Worm (Caenorhabditis elegans) whole organism, L4 larva: ENCODE results near the gene mpst-3.

Source experiments
- F26F4.8 ChIP-seq: fragments of 200-800 bp; sonication (Bioruptor generic); conservative IDR thresholded peaks from 2 replicates; pipeline ENCODE4 v1.3.6; 2022; ENCODE audit warnings: missing genetic modification characterization, missing compliant biosample characterization
- F49E8.2 ChIP-seq: sonication (generic microtip); optimal IDR thresholded peaks from 2 replicates; lab custom pipeline; 2016; ENCODE audit warnings: missing compliant biosample characterization, mild to moderate bottlenecking, missing genetic modification characterization, borderline replicate concordance
- R02D3.7 ChIP-seq: fragments of 150-350 bp; sonication (generic microtip); optimal IDR thresholded peaks from 3 replicates; lab custom pipeline; 2014; ENCODE audit warnings: missing biosample characterization, missing genetic modification characterization
- T26A8.4 ChIP-seq: fragments of 200-800 bp; sonication (Bioruptor generic); IDR thresholded peaks from 2 replicates; pipeline ENCODE4 v1.3.6; 2022; ENCODE audit warnings: missing genetic modification characterization, missing compliant biosample characterization
- aha-1 ChIP-seq: fragments of 150-350 bp; peaks from one replicate; lab custom pipeline; 2014; ENCODE audit warnings: missing biosample characterization, missing genetic modification characterization
- aly-2 ChIP-seq: sonication (generic microtip); optimal IDR thresholded peaks from 2 replicates; lab custom pipeline; 2018; ENCODE audit warnings: missing biosample characterization, missing genetic modification characterization
- ama-1 ChIP-seq: fragments of 150-350 bp; optimal IDR thresholded peaks from 2 replicates; lab custom pipeline; 2014; ENCODE audit warnings: inconsistent platforms, mixed read lengths
- arid-1 ChIP-seq: fragments of 200-800 bp; sonication (Bioruptor generic); conservative IDR thresholded peaks from 2 replicates; pipeline ENCODE4 v1.3.6; 2022; ENCODE audit warnings: missing genetic modification reagents, missing genetic modification characterization, missing compliant biosample characterization
- attf-4 ChIP-seq: sonication (generic microtip); optimal IDR thresholded peaks from 3 replicates; lab custom pipeline; 2017; ENCODE audit warnings: missing biosample characterization, missing genetic modification characterization
- ceh-44 ChIP-seq: fragments of 200-800 bp; sonication (Bioruptor generic); IDR thresholded peaks from 2 replicates; pipeline ENCODE4 v1.3.6; 2022; ENCODE audit warnings: missing genetic modification reagents, missing genetic modification characterization, missing compliant biosample characterization
- ceh-62 ChIP-seq: sonication (generic microtip); optimal IDR thresholded peaks from 2 replicates; lab custom pipeline; 2017; ENCODE audit warnings: missing biosample characterization, missing genetic modification characterization
- ceh-82 ChIP-seq: sonication (generic microtip); optimal IDR thresholded peaks from 2 replicates; lab custom pipeline; 2017; ENCODE audit warnings: missing biosample characterization, missing genetic modification characterization
- ces-1 ChIP-seq: fragments of 150-350 bp; sonication (generic microtip); optimal IDR thresholded peaks from 4 replicates; lab custom pipeline; 2014; ENCODE audit warnings: missing biosample characterization, missing genetic modification reagents, missing genetic modification characterization
- daf-12 ChIP-seq: fragments of 150-350 bp; optimal IDR thresholded peaks from 2 replicates; lab custom pipeline; 2014; ENCODE audit warnings: missing biosample characterization, missing genetic modification reagents, missing genetic modification characterization
- dmd-6 ChIP-seq: fragments of 200-800 bp; sonication (Bioruptor generic); IDR thresholded peaks from 2 replicates; pipeline ENCODE4 v1.3.6; 2022; ENCODE audit warnings: missing genetic modification reagents, missing genetic modification characterization, missing compliant biosample characterization
- dmd-8 ChIP-seq: fragments of 200-800 bp; sonication (Bioruptor generic); IDR thresholded peaks from 2 replicates; pipeline ENCODE4 v1.3.6; 2022; ENCODE audit warnings: missing genetic modification characterization, missing compliant biosample characterization
- dmd-9 ChIP-seq: fragments of 200-800 bp; sonication (Bioruptor generic); IDR thresholded peaks from 2 replicates; pipeline ENCODE4 v1.3.6; 2022; ENCODE audit warnings: missing genetic modification reagents, missing genetic modification characterization, missing compliant biosample characterization
- dpl-1 ChIP-seq: fragments of 150-350 bp; optimal IDR thresholded peaks from 2 replicates; lab custom pipeline; 2014; ENCODE audit warnings: missing biosample characterization, missing genetic modification reagents, missing genetic modification characterization
- duxl-1 ChIP-seq: sonication (generic microtip); optimal IDR thresholded peaks from 2 replicates; lab custom pipeline; 2016; ENCODE audit warnings: mild to moderate bottlenecking, missing genetic modification characterization, moderate library complexity, missing compliant biosample characterization; ENCODE audit not compliant: poor library complexity
- fos-1 ChIP-seq: fragments of 150-350 bp; optimal IDR thresholded peaks from 2 replicates; lab custom pipeline; 2014; ENCODE audit warnings: missing biosample characterization, missing genetic modification characterization
- gei-8 ChIP-seq: fragments of 200-800 bp; sonication (Bioruptor generic); optimal IDR thresholded peaks from 2 replicates; lab custom pipeline; 2018; ENCODE audit warnings: mild to moderate bottlenecking, missing genetic modification characterization, missing compliant biosample characterization
- hlh-11 ChIP-seq: fragments of 200-800 bp; sonication (Bioruptor generic); optimal IDR thresholded peaks from 2 replicates; lab custom pipeline; 2018; ENCODE audit warnings: mild to moderate bottlenecking, missing genetic modification characterization, missing compliant biosample characterization
- jun-1 ChIP-seq: fragments of 150-350 bp; optimal IDR thresholded peaks from 2 replicates; lab custom pipeline; 2014; ENCODE audit warnings: missing biosample characterization, missing genetic modification reagents, missing genetic modification characterization
- lin-13 ChIP-seq: fragments of 150-350 bp; optimal IDR thresholded peaks from 2 replicates; lab custom pipeline; 2014; ENCODE audit warnings: missing biosample characterization, missing genetic modification reagents, missing genetic modification characterization
- lin-15B ChIP-seq: fragments of 150-350 bp; sonication (generic microtip); optimal IDR thresholded peaks from 3 replicates; lab custom pipeline; 2014; ENCODE audit warnings: missing biosample characterization, missing genetic modification characterization
- lir-3 ChIP-seq: sonication (generic microtip); optimal IDR thresholded peaks from 2 replicates; lab custom pipeline; 2016; ENCODE audit warnings: mild to moderate bottlenecking, missing genetic modification characterization, missing compliant biosample characterization
- madf-5 ChIP-seq, 2 experiments: fragments of 200-800 bp; sonication (Bioruptor generic); IDR thresholded peaks; 2 replicates each; pipeline ENCODE4 v1.3.6; 2022; ENCODE audit warnings: missing compliant biosample characterization in 2 of 2, missing genetic modification characterization in 2 of 2
- mdl-1 ChIP-seq, 2 experiments: fragments of 150-350 bp in 1 of 2; sonication (generic microtip) in 1 of 2; optimal IDR thresholded peaks; 2 replicates each; lab custom pipeline; 2014 to 2017; ENCODE audit warnings: missing biosample characterization in 2 of 2, missing genetic modification characterization in 2 of 2
- mdt-29 ChIP-seq: fragments of 200-800 bp; sonication (Bioruptor generic); IDR thresholded peaks from 2 replicates; pipeline ENCODE4 v1.3.6; 2022; ENCODE audit warnings: missing genetic modification reagents, missing genetic modification characterization, missing compliant biosample characterization
- mes-2 ChIP-seq: sonication (generic microtip); optimal IDR thresholded peaks from 2 replicates; lab custom pipeline; 2016; ENCODE audit warnings: missing genotype, mild to moderate bottlenecking, missing genetic modification characterization, missing compliant biosample characterization; ENCODE audit not compliant: poor library complexity, severe bottlenecking
- mxl-2 ChIP-seq: fragments of 200-800 bp; sonication (Bioruptor generic); conservative IDR thresholded peaks from 2 replicates; pipeline ENCODE4 v1.3.6; 2022; ENCODE audit warnings: missing genetic modification reagents, missing genetic modification characterization, missing compliant biosample characterization
- mxl-3 ChIP-seq: fragments of 200-800 bp; sonication (Bioruptor generic); optimal IDR thresholded peaks from 2 replicates; lab custom pipeline; 2018; ENCODE audit warnings: mild to moderate bottlenecking, missing genetic modification characterization, missing compliant biosample characterization
- nhr-10 ChIP-seq: fragments of 150-350 bp; optimal IDR thresholded peaks from 2 replicates; lab custom pipeline; 2014; ENCODE audit warnings: missing biosample characterization, missing genetic modification characterization
- nhr-237 ChIP-seq: sonication (generic microtip); optimal IDR thresholded peaks from 2 replicates; lab custom pipeline; 2017; ENCODE audit warnings: missing biosample characterization, missing genetic modification characterization
- nhr-28 ChIP-seq: fragments of 150-350 bp; optimal IDR thresholded peaks from 2 replicates; lab custom pipeline; 2014; ENCODE audit warnings: missing biosample characterization, missing genetic modification characterization
- nhr-48 ChIP-seq: sonication (generic microtip); optimal IDR thresholded peaks from 2 replicates; lab custom pipeline; 2016; ENCODE audit warnings: mild to moderate bottlenecking, missing genetic modification characterization, missing compliant biosample characterization
- nhr-76 ChIP-seq: fragments of 150-350 bp; optimal IDR thresholded peaks from 2 replicates; lab custom pipeline; 2014; ENCODE audit warnings: missing biosample characterization, missing genetic modification characterization
- nhr-77 ChIP-seq: fragments of 150-350 bp; optimal IDR thresholded peaks from 2 replicates; lab custom pipeline; 2014; ENCODE audit warnings: missing biosample characterization, missing genetic modification characterization
- pha-4 ChIP-seq, 2 experiments: fragments of 150-350 bp in 1 of 2; fragments of 200-800 bp in 1 of 2; sonication (Bioruptor generic) in 1 of 2; IDR thresholded peaks in 1 of 2; optimal IDR thresholded peaks in 1 of 2; 2 replicates each; pipeline versions ENCODE4 v1.3.6 to Lab custom; 2014 to 2022; ENCODE audit warnings: missing genetic modification characterization in 2 of 2, missing genetic modification reagents in 2 of 2, missing biosample characterization in 1 of 2, missing compliant biosample characterization in 1 of 2
- php-3 ChIP-seq: fragments of 200-800 bp; sonication (Bioruptor generic); IDR thresholded peaks from 2 replicates; pipeline ENCODE4 v1.3.6; 2022; ENCODE audit warnings: missing genetic modification reagents, missing genetic modification characterization, missing compliant biosample characterization
- sdz-12 ChIP-seq: fragments of 200-800 bp; sonication (Bioruptor generic); optimal IDR thresholded peaks from 2 replicates; lab custom pipeline; 2018; ENCODE audit warnings: mild to moderate bottlenecking, missing genetic modification characterization, missing compliant biosample characterization
- set-16 ChIP-seq: fragments of 200-800 bp; sonication (Bioruptor generic); IDR thresholded peaks from 2 replicates; pipeline ENCODE4 v1.3.6; 2022; ENCODE audit warnings: missing genetic modification reagents, missing genetic modification characterization, missing compliant biosample characterization
- snpc-1.2 ChIP-seq: fragments of 200-800 bp; sonication (Bioruptor generic); IDR thresholded peaks from 2 replicates; pipeline ENCODE4 v1.3.6; 2022; ENCODE audit warnings: missing genetic modification reagents, missing genetic modification characterization, missing compliant biosample characterization
- snpc-4 ChIP-seq: fragments of 150-350 bp; optimal IDR thresholded peaks from 2 replicates; lab custom pipeline; 2014; ENCODE audit warnings: missing biosample characterization, missing genetic modification characterization
- spr-1 ChIP-seq: sonication (generic microtip); optimal IDR thresholded peaks from 2 replicates; lab custom pipeline; 2016; ENCODE audit warnings: mild to moderate bottlenecking, missing genetic modification characterization, missing compliant biosample characterization
- spr-3 ChIP-seq: fragments of 200-800 bp; sonication (Bioruptor generic); optimal IDR thresholded peaks from 2 replicates; lab custom pipeline; 2018; ENCODE audit warnings: mild to moderate bottlenecking, missing genetic modification characterization, missing compliant biosample characterization
- unc-39 ChIP-seq: sonication (generic microtip); optimal IDR thresholded peaks from 2 replicates; lab custom pipeline; 2017; ENCODE audit warnings: missing biosample characterization, missing genetic modification characterization
- vab-7 ChIP-seq: fragments of 200-800 bp; sonication (Bioruptor generic); IDR thresholded peaks from 2 replicates; pipeline ENCODE4 v1.3.6; 2022; ENCODE audit warnings: missing genetic modification reagents, missing genetic modification characterization, missing compliant biosample characterization
- zag-1 ChIP-seq: fragments of 150-350 bp; optimal IDR thresholded peaks from 2 replicates; lab custom pipeline; 2014; ENCODE audit warnings: missing biosample characterization, missing genetic modification characterization
- zfp-2 ChIP-seq: sonication (generic microtip); optimal IDR thresholded peaks from 2 replicates; lab custom pipeline; 2016; ENCODE audit warnings: mild to moderate bottlenecking, missing genetic modification characterization, missing compliant biosample characterization
- zip-2 ChIP-seq: fragments of 150-350 bp; optimal IDR thresholded peaks from 2 replicates; lab custom pipeline; 2014; ENCODE audit warnings: missing biosample characterization, missing genetic modification characterization
- ztf-11 ChIP-seq: fragments of 150-350 bp; optimal IDR thresholded peaks from 2 replicates; lab custom pipeline; 2014; ENCODE audit warnings: missing biosample characterization, missing genetic modification characterization
- ztf-7 ChIP-seq: fragments of 150-350 bp; optimal IDR thresholded peaks from 2 replicates; lab custom pipeline; 2014; ENCODE audit warnings: missing biosample characterization, missing genetic modification characterization

The mpst-3 gene

DNA sequence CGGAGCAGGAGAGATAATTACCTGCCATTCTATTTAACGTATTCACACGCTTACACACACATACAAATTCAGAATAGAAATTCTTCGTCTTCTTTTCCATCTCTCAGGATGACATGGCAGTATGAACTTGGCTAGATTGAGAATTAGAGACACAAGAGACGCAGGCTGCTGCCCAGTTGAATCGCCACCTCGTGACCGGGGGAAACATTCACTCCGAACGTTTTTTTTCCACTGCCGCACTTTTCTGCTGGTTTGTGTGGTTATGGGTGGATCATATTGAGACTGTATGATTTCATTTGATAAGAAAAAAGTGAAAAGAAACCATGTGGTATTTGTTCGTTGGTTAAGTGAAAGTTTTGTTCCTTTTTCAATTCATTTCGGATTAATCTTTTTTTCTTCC lies 45.8 kb upstream of the mpst-3 start (continued):
- TF ChIP-seq lir-3 (tag; lab: Kevin White, UChicago): no peak
- TF ChIP-seq dmd-8: no peak
- no peak for TF ChIP-seq nhr-10 (tag; lab: Kevin White, UChicago)
- TF ChIP-seq mxl-3 (GFP tag; lab: Kevin White, UChicago): peak; percentile 96
- TF ChIP-seq gei-8 (GFP tag; lab: Kevin White, UChicago): no peak
- no peak for TF ChIP-seq arid-1
- TF ChIP-seq set-16 (GFP tag; lab: Robert Waterston, UW): peak; percentile 11; the same call in 1 of the 2 replicates
- no peak for TF ChIP-seq spr-3
- no peak for TF ChIP-seq mdt-29
- peak; percentile 33; the same call in 1 of the 2 replicates for TF ChIP-seq T26A8.4 (GFP tag; lab: Robert Waterston, UW)
- peak; percentile 46 for TF ChIP-seq jun-1 (tag; lab: Kevin White, UChicago)
- peak; percentile 71 to 96 for TF ChIP-seq mdl-1 (tag; optimal IDR thresholded peaks at IDR 0.05; lab: Kevin White, UChicago)
- TF ChIP-seq madf-5 (GFP tag; IDR thresholded peaks at IDR 0.05; lab: Robert Waterston, UW): no peak
- TF ChIP-seq ces-1 (GFP tag; lab: Kevin White, UChicago): no peak
- TF ChIP-seq nhr-76 (tag; lab: Kevin White, UChicago): no peak
- TF ChIP-seq R02D3.7: no peak
- peak; percentile 84 for TF ChIP-seq dmd-6 (GFP tag; lab: Robert Waterston, UW)
- TF ChIP-seq mes-2 (tag; lab: Kevin White, UChicago): peak; percentile 45
- peak; percentile 31 for TF ChIP-seq dpl-1 (GFP tag; lab: Kevin White, UChicago)
- no peak for TF ChIP-seq daf-12 (tag; lab: Kevin White, UChicago)
- TF ChIP-seq sdz-12 (GFP tag; lab: Kevin White, UChicago): peak; percentile 4
- peak; percentile 97 for TF ChIP-seq hlh-11 (tag; lab: Kevin White, UChicago)
- TF ChIP-seq ceh-44: no peak
- TF ChIP-seq ztf-7 (tag; lab: Kevin White, UChicago): no peak
- no peak for TF ChIP-seq fos-1 (tag; lab: Kevin White, UChicago)
- TF ChIP-seq zag-1 (tag; lab: Kevin White, UChicago): no peak
- TF ChIP-seq duxl-1 (tag; lab: Kevin White, UChicago): no peak
- TF ChIP-seq ceh-82 (tag; lab: Kevin White, UChicago): no peak
- peak; percentile 99 for TF ChIP-seq aha-1
- no peak for TF ChIP-seq snpc-4
- no peak for TF ChIP-seq nhr-237 (tag; lab: Kevin White, UChicago)
- no peak for TF ChIP-seq attf-4 (tag; lab: Kevin White, UChicago)
- 0 out of 2 replicates have a peak, but pooled peaks have one; percentile 4 for TF ChIP-seq vab-7 (GFP tag; lab: Robert Waterston, UW)
- no peak for TF ChIP-seq unc-39 (tag; lab: Kevin White, UChicago)
- no peak for TF ChIP-seq ceh-62 (tag; lab: Kevin White, UChicago)
- TF ChIP-seq php-3 (GFP tag; lab: Robert Waterston, UW): no peak
- peak; percentile 96 for TF ChIP-seq nhr-28
- TF ChIP-seq mxl-2 (GFP tag; lab: Robert Waterston, UW): 0 out of 2 replicates have a peak, but pooled peaks have one; percentile 34
- TF ChIP-seq nhr-77 (tag; lab: Kevin White, UChicago): peak; percentile 74
- TF ChIP-seq lin-15B (tag; lab: Kevin White, UChicago): no peak
- peak; percentile 53 for TF ChIP-seq lin-13
- peak; percentile 85 for TF ChIP-seq nhr-48 (tag; lab: Kevin White, UChicago)
- TF ChIP-seq F49E8.2 (tag; lab: Kevin White, UChicago): no peak
- TF ChIP-seq zfp-2 (tag; lab: Kevin White, UChicago): no peak
- TF ChIP-seq aly-2: no peak
- no peak for TF ChIP-seq dmd-9 (GFP tag; lab: Robert Waterston, UW)
- TF ChIP-seq spr-1 (tag; lab: Kevin White, UChicago): peak; percentile 44
- no peak for TF ChIP-seq F26F4.8 (GFP tag; lab: Robert Waterston, UW)
- no peak for TF ChIP-seq zip-2 (tag; lab: Kevin White, UChicago)
- no peak for TF ChIP-seq ztf-11
- no peak for TF ChIP-seq snpc-1.2 (GFP tag; lab: Robert Waterston, UW)
- peak; percentile 69 for TF ChIP-seq ama-1 (lab: Kevin White, UChicago)
- TF ChIP-seq pha-4 (GFP tag; IDR thresholded peaks at IDR 0.05; lab: Robert Waterston, UW): no peak
- TF ChIP-seq pha-4 (tag; optimal IDR thresholded peaks at IDR 0.05; lab: Kevin White, UChicago): peak; percentile 67
